Fruit fly (Drosophila melanogaster): ENCODE data around the gene CG13116.
A peak's percentile ranks its signal among the peaks of the same experiment; 100 is the strongest.

Gene CG13116

dm6 chr2L:9779147-9779546 is 49.4 kb downstream of the CG13116 start (continued):
- TF ChIP-seq CG9876 (GFP tag; optimal IDR thresholded peaks at IDR 0.05) (no peak), CG9609 (GFP tag; optimal IDR thresholded peaks at IDR 0.05) (no peak), CG34376 (GFP tag; optimal IDR thresholded peaks at IDR 0.05) (no peak), CG7928 (GFP tag; optimal IDR thresholded peaks at IDR 0.05) (no peak), Chrac-16 (GFP tag; optimal IDR thresholded peaks at IDR 0.05) (no peak), CG14667 (GFP tag; IDR thresholded peaks at IDR 0.05) (no peak), cato (GFP tag; optimal IDR thresholded peaks at IDR 0.05; ENCODE audit: borderline replicate concordance) (no peak), gsb (GFP tag; IDR thresholded peaks at IDR 0.05) (no peak), CG15011 (GFP tag; optimal IDR thresholded peaks at IDR 0.05) (no peak), CG17829 (tag; optimal IDR thresholded peaks at IDR 0.05) (no peak), crc (GFP tag; optimal IDR thresholded peaks at IDR 0.05) (no peak), run (tag; optimal IDR thresholded peaks at IDR 0.05) (no peak), CG7963 (GFP tag; IDR thresholded peaks at IDR 0.05; ENCODE audit: partially characterized antibody) (no peak), Vsx1 (GFP tag; optimal IDR thresholded peaks at IDR 0.05) (no peak), Fer3 (tag; optimal IDR thresholded peaks at IDR 0.05) (peak; percentile 40), Spps (tag; optimal IDR thresholded peaks at IDR 0.05) (no peak), stwl (tag; optimal IDR thresholded peaks at IDR 0.05) (no peak), ap (GFP tag; IDR thresholded peaks at IDR 0.05) (no peak), jigr1 (GFP tag; IDR thresholded peaks at IDR 0.05) (no peak), sens (GFP tag) (peak; percentile 51), bab2 (GFP tag; optimal IDR thresholded peaks at IDR 0.05) (no peak), nmo (GFP tag; optimal IDR thresholded peaks at IDR 0.05) (no peak), fu2 (GFP tag; optimal IDR thresholded peaks at IDR 0.05) (no peak), Awh (GFP tag; IDR thresholded peaks at IDR 0.05) (no peak), Aef1 (GFP tag; IDR thresholded peaks at IDR 0.05) (no peak), hth (optimal IDR thresholded peaks at IDR 0.05) (no peak), CG10654 (GFP tag; optimal IDR thresholded peaks at IDR 0.05) (no peak), Meics (GFP tag; optimal IDR thresholded peaks at IDR 0.05) (peak; percentile 27), so (GFP tag; IDR thresholded peaks at IDR 0.05) (no peak), CG13424 (tag; optimal IDR thresholded peaks at IDR 0.05) (peak; percentile 35), Bdp1 (GFP tag; optimal IDR thresholded peaks at IDR 0.05) (no peak), CG4328 (GFP tag; optimal IDR thresholded peaks at IDR 0.05) (no peak), dpn (GFP tag; optimal IDR thresholded peaks at IDR 0.05) (peak in 1 of 2 experiments; percentile 28), Atf3 (GFP tag; optimal IDR thresholded peaks at IDR 0.05) (no peak), lola (GFP tag; optimal IDR thresholded peaks at IDR 0.05) (no peak), lmd (GFP tag; IDR thresholded peaks at IDR 0.05) (peak; percentile 48; the same call in 1 of the 2 replicates), usp (GFP tag; optimal IDR thresholded peaks at IDR 0.05) (no peak), CG42726 (GFP tag; IDR thresholded peaks at IDR 0.05; ENCODE audit: partially characterized antibody) (no peak), CG15514 (GFP tag; optimal IDR thresholded peaks at IDR 0.05) (no peak), Hmx (GFP tag; optimal IDR thresholded peaks at IDR 0.05) (no peak), MESR4 (GFP tag; optimal IDR thresholded peaks at IDR 0.05) (no peak), az2 (GFP tag; optimal IDR thresholded peaks at IDR 0.05) (peak; percentile 5), CG12391 (tag; optimal IDR thresholded peaks at IDR 0.05) (peak; percentile 16), CG7357 (GFP tag; IDR thresholded peaks at IDR 0.05) (no peak), pum (GFP tag; optimal IDR thresholded peaks at IDR 0.05) (peak; percentile 6), bigmax (GFP tag; optimal IDR thresholded peaks at IDR 0.05) (no peak), ssp (GFP tag; IDR thresholded peaks at IDR 0.05) (no peak), hkb (optimal IDR thresholded peaks at IDR 0.05) (no peak), hkb (GFP tag; IDR thresholded peaks at IDR 0.05) (no peak), CG9932 (GFP tag; IDR thresholded peaks at IDR 0.05) (peak; percentile 55; the same call in 1 of the 2 replicates), Ptx1 (GFP tag; IDR thresholded peaks at IDR 0.05) (0 out of 2 replicates have a peak, but pooled peaks have one; percentile 20), twi (tag; optimal IDR thresholded peaks at IDR 0.05) (no peak), jumu (GFP tag; optimal IDR thresholded peaks at IDR 0.05) (peak; percentile 27)
